Fruit fly (Drosophila melanogaster): ENCODE measurements around the gene CG32533.

dm6 chrX:19495611-19496583, 16.7 kb upstream of the CG32533 start:
- TF ChIP-seq CG11723 (GFP tag; optimal IDR thresholded peaks at IDR 0.05) (peak; percentile 33), eyg (GFP tag; optimal IDR thresholded peaks at IDR 0.05) (no peak), Myb (GFP tag; optimal IDR thresholded peaks at IDR 0.05) (peak; percentile 44), CG3838 (GFP tag; optimal IDR thresholded peaks at IDR 0.05) (no peak), CG9609 (GFP tag; optimal IDR thresholded peaks at IDR 0.05) (peak; percentile 57)
